Worm (Caenorhabditis elegans): Measurements from ENCODE around the gene pot-2.

The pot-2 gene

ce11 chrII:14496809-14497208 is 27.2 kb upstream of the pot-2 start (continued):
- TF ChIP-seq ets-4 (GFP tag; optimal IDR thresholded peaks at IDR 0.05) (peak; percentile 64), lag-1 (GFP tag; IDR thresholded peaks at IDR 0.05) (no peak), F33H1.4 (GFP tag; IDR thresholded peaks at IDR 0.05) (peak; percentile 54), snpc-3.4 (tag; optimal IDR thresholded peaks at IDR 0.05) (peak; percentile 85), ztf-28 (GFP tag; IDR thresholded peaks at IDR 0.05) (peak; percentile 63; the same call in 1 of the 2 replicates), hsf-1 (GFP tag; IDR thresholded peaks at IDR 0.05) (peak; percentile 71; the same call in 1 of the 2 replicates), hmg-20 (GFP tag; IDR thresholded peaks at IDR 0.05) (peak; percentile 78; the same call in 1 of the 2 replicates), ztf-6 (GFP tag; IDR thresholded peaks at IDR 0.05) (peak; percentile 77; the same call in 1 of the 2 replicates), attf-5 (GFP tag; optimal IDR thresholded peaks at IDR 0.05) (peak; percentile 92), efl-1 (GFP tag; optimal IDR thresholded peaks at IDR 0.05) (peak; percentile 9), F57A8.1 (GFP tag; optimal IDR thresholded peaks at IDR 0.05) (peak; percentile 92), fkh-3 (tag; optimal IDR thresholded peaks at IDR 0.05) (peak; percentile 94), sea-2 (GFP tag; IDR thresholded peaks at IDR 0.05) (peak; percentile 86; the same call in 1 of the 2 replicates), T07F8.4 (tag; optimal IDR thresholded peaks at IDR 0.05) (peak; percentile 91), cebp-1 (GFP tag; IDR thresholded peaks at IDR 0.05) (peak; percentile 47; the same call in 1 of the 2 replicates), cebp-1 (tag; optimal IDR thresholded peaks at IDR 0.05) (peak; percentile 85), lin-26 (GFP tag; IDR thresholded peaks at IDR 0.05) (peak; percentile 99), F10E7.11 (tag; optimal IDR thresholded peaks at IDR 0.05) (peak; percentile 70), gei-17 (GFP tag; optimal IDR thresholded peaks at IDR 0.05) (peak; percentile 59), nhr-90 (tag; optimal IDR thresholded peaks at IDR 0.05) (peak; percentile 97), egl-18 (GFP tag; IDR thresholded peaks at IDR 0.05) (no peak), egl-44 (GFP tag; IDR thresholded peaks at IDR 0.05) (peak; percentile 94), nhr-80 (tag; optimal IDR thresholded peaks at IDR 0.05) (peak; percentile 73), lir-1 (GFP tag; conservative IDR thresholded peaks at IDR 0.05) (peak; percentile 67), let-607 (tag; optimal IDR thresholded peaks at IDR 0.05) (peak; percentile 63 to 65), him-1 (tag; optimal IDR thresholded peaks at IDR 0.05) (peak; percentile 95), nfya-1 (tag; optimal IDR thresholded peaks at IDR 0.05; ENCODE audit: borderline replicate concordance, insufficient read depth) (no peak), atf-7 (tag; optimal IDR thresholded peaks at IDR 0.05) (peak; percentile 86), T26A5.8 (tag; optimal IDR thresholded peaks at IDR 0.05) (peak; percentile 16), Y53F4B.3 (GFP tag; IDR thresholded peaks at IDR 0.05) (no peak; the same call in 1 of the 2 replicates), let-526 (GFP tag; IDR thresholded peaks at IDR 0.05) (peak; percentile 55; the same call in 1 of the 2 replicates), dpff-1 (tag; optimal IDR thresholded peaks at IDR 0.05) (no peak), madf-3 (GFP tag; IDR thresholded peaks at IDR 0.05) (0 out of 2 replicates have a peak, but pooled peaks have one; percentile 11), nhr-120 (GFP tag; IDR thresholded peaks at IDR 0.05) (peak; percentile 89; the same call in 1 of the 2 replicates), nfya-2 (GFP tag; IDR thresholded peaks at IDR 0.05) (no peak), ztf-22 (GFP tag; optimal IDR thresholded peaks at IDR 0.05) (peak; percentile 74), Y79H2A.3 (GFP tag; conservative IDR thresholded peaks at IDR 0.05) (no peak; the same call in 1 of the 2 replicates), D2030.7 (GFP tag; IDR thresholded peaks at IDR 0.05) (peak; percentile 84), ceh-79 (tag; optimal IDR thresholded peaks at IDR 0.05) (peak; percentile 58), lin-35 (GFP tag; optimal IDR thresholded peaks at IDR 0.05) (peak in 1 of 3 experiments; percentile 79), pha-4 (tag; optimal IDR thresholded peaks at IDR 0.05) (no peak), unc-130 (GFP tag; optimal IDR thresholded peaks at IDR 0.05) (peak; percentile 57), mes-4 (tag; optimal IDR thresholded peaks at IDR 0.05) (peak; percentile 84), hrde-1 (tag; optimal IDR thresholded peaks at IDR 0.05; ENCODE audit: borderline replicate concordance) (peak; percentile 80), B0019.2 (GFP tag; conservative IDR thresholded peaks at IDR 0.05) (peak; percentile 42; the same call in 1 of the 2 replicates), sptf-2 (GFP tag; optimal IDR thresholded peaks at IDR 0.05) (peak; percentile 86), tbp1 (GFP tag; optimal IDR thresholded peaks at IDR 0.05) (peak; percentile 99), hmg-1.2 (GFP tag; IDR thresholded peaks at IDR 0.05) (peak; percentile 84)

Data from whole organism, young adult.